Fruit fly (Drosophila melanogaster): ENCODE data around the gene Rph.

DNA sequence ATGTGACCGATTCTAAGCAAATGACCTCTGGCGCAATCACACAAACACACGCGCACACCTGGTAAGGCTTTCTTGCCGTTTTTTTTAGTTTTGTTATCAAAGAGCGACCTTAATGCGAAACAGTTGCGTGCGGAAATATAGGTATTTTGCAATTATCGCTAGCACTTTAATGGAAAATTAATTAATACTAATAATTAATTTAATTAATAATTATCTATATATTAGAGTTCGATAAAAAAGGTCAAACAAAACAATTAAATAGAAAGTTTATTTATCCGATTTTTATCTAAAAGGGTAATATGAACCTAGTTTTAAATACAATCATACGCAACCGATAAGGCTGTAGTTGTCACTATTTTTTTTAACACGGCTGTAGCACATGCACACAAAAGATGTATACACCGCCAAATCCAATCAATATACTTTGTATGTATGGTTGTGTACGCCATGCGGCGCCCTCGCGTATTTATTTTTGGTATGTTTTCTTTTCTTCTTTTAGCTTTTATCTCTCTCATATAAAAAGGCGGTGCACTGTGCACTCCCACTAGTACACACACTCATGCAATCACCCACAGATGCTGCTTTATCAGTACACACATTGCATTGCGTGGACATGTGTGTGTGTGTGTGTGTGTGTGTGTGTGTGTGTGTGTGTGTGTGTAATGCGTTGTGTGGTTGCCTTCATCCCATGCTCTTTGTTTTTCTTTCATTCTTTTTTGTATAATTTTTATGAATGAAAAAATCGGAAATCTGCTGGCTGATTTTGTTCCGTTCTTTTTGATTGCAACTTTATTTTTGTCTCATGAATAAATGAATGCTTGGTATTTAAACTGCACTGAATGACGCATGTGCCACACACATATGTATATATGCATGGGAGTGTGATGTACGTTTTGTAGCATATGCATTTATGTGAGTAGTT lies 45.3 kb upstream of the Rph start:
- TF ChIP-seq tna (GFP tag; IDR thresholded peaks at IDR 0.05; ENCODE audit: partially characterized antibody): no peak
- TF ChIP-seq CG10654 (GFP tag; optimal IDR thresholded peaks at IDR 0.05): no peak
- TF ChIP-seq Taf1 (GFP tag; IDR thresholded peaks at IDR 0.05): no peak
- TF ChIP-seq exex (tag; optimal IDR thresholded peaks at IDR 0.05): peak; percentile 53
- TF ChIP-seq sqz (GFP tag; optimal IDR thresholded peaks at IDR 0.05): peak; percentile 81
- TF ChIP-seq CG18619 (GFP tag; optimal IDR thresholded peaks at IDR 0.05): peak; percentile 59
- TF ChIP-seq CG30431 (GFP tag; optimal IDR thresholded peaks at IDR 0.05): no peak
- no peak for TF ChIP-seq Side (GFP tag; optimal IDR thresholded peaks at IDR 0.05)
- peak; percentile 83 for TF ChIP-seq Sox102F (GFP tag; optimal IDR thresholded peaks at IDR 0.05)

Measured in whole organism, embryonic.